Worm (Caenorhabditis elegans) whole organism, midembryonic: ENCODE results near the gene col-102.

Experiments
- T22C8.4 ChIP-seq: fragments of 200-800 bp; sonication (Bioruptor generic); IDR thresholded peaks from 2 replicates; pipeline ENCODE4 v1.3.6; 2022; ENCODE audit warnings: missing genetic modification characterization, missing compliant biosample characterization
- cog-1 ChIP-seq: sonication (generic microtip); optimal IDR thresholded peaks from 2 replicates; lab custom pipeline; 2016; ENCODE audit warnings: missing genetic modification characterization, missing compliant biosample characterization

DNA sequence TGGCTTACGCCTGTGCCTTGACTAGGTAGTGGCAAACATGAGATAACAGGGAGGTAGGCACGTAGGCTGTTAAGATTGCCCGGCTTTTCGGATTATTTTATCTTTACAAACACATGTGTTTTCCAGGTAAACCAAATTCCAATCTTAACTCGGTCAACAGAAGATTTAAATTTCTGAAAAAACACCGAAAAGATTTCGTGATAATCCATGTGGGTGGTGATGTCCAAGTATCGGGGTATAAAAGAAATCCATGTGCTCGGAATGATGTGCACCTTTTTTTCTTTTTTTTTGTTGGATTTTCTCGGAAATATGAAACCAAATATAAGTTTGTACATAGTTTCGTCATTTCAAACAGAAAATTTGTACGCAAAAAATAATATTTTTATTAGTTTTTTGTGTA, 39.2 kb downstream of the col-102 start:
- TF ChIP-seq T22C8.4 (GFP tag; lab: Robert Waterston, UW) (no peak), cog-1 (tag; lab: Kevin White, UChicago) (no peak)
